Worm (Caenorhabditis elegans): ENCODE data around the gene W01B6.8.
A peak's percentile ranks its signal among the peaks of the same experiment; 100 is the strongest.

W01B6.8 gene

ce11 chrIV:10128906-10129386, 44.8 kb upstream of the W01B6.8 start, which contains the start of the genes gtbp-1 and K08F4.3 (continued):
- TF ChIP-seq hmg-11 (tag; optimal IDR thresholded peaks at IDR 0.05): no peak
- TF ChIP-seq fos-1 (tag; optimal IDR thresholded peaks at IDR 0.05): no peak
- TF ChIP-seq elt-3 (tag; optimal IDR thresholded peaks at IDR 0.05): peak in 1 of 3 experiments; percentile 12

ce11 chrIV:10128446-10128845, 44.3 kb upstream of the W01B6.8 start:
- TF ChIP-seq aly-2 (tag; optimal IDR thresholded peaks at IDR 0.05) (no peak), ztf-11 (tag; optimal IDR thresholded peaks at IDR 0.05) (no peak), unc-62 (GFP tag; optimal IDR thresholded peaks at IDR 0.05) (no peak), fos-1 (tag; optimal IDR thresholded peaks at IDR 0.05) (no peak), elt-2 (tag; optimal IDR thresholded peaks at IDR 0.05) (no peak), skn-1 (tag; optimal IDR thresholded peaks at IDR 0.05) (no peak), sea-2 (GFP tag; optimal IDR thresholded peaks at IDR 0.05) (no peak), lin-39 (tag; optimal IDR thresholded peaks at IDR 0.05) (no peak)

- TF ChIP-seq nhr-11 (tag; optimal IDR thresholded peaks at IDR 0.05): no peak
- TF ChIP-seq fkh-10 (GFP tag; optimal IDR thresholded peaks at IDR 0.05): no peak
- no peak for TF ChIP-seq elt-1 (tag; optimal IDR thresholded peaks at IDR 0.05)
- no peak for TF ChIP-seq egl-27 (tag; optimal IDR thresholded peaks at IDR 0.05)
- TF ChIP-seq elt-2 (tag; optimal IDR thresholded peaks at IDR 0.05): no peak
- TF ChIP-seq hmg-11 (tag; optimal IDR thresholded peaks at IDR 0.05): no peak
- no peak for TF ChIP-seq sea-2 (GFP tag; optimal IDR thresholded peaks at IDR 0.05)
- TF ChIP-seq snpc-4 (tag; optimal IDR thresholded peaks at IDR 0.05): no peak
- TF ChIP-seq lsy-12 (tag; optimal IDR thresholded peaks at IDR 0.05): no peak
- no peak for TF ChIP-seq eor-1 (tag; optimal IDR thresholded peaks at IDR 0.05)
- TF ChIP-seq R02D3.7 (tag; optimal IDR thresholded peaks at IDR 0.05): no peak
These were observed 42.4 kb upstream of the W01B6.8 start, which contains the start of gene ctf-18 for ce11 chrIV:10126544-10126943. TSS of gene ctf-18 (minus strand) at chrIV:10126644.

ce11 chrIV:10122205-10122604, 38.0 kb upstream of the W01B6.8 start, which contains the start of gene irld-21:
TSS of gene irld-21 (minus strand) at chrIV:10122305.
- TF ChIP-seq ceh-9 (tag; optimal IDR thresholded peaks at IDR 0.05) (no peak), lin-15B (tag; optimal IDR thresholded peaks at IDR 0.05) (no peak), egl-27 (tag; optimal IDR thresholded peaks at IDR 0.05) (no peak), fkh-2 (tag; optimal IDR thresholded peaks at IDR 0.05) (no peak), unc-39 (tag; optimal IDR thresholded peaks at IDR 0.05) (no peak), ztf-4 (tag; optimal IDR thresholded peaks at IDR 0.05) (no peak), R02D3.7 (tag; optimal IDR thresholded peaks at IDR 0.05) (no peak), skn-1 (tag; optimal IDR thresholded peaks at IDR 0.05) (no peak), pqm-1 (tag; optimal IDR thresholded peaks at IDR 0.05) (no peak), snpc-4 (tag; optimal IDR thresholded peaks at IDR 0.05) (no peak), nhr-67 (tag; optimal IDR thresholded peaks at IDR 0.05) (no peak), nfya-1 (tag; optimal IDR thresholded peaks at IDR 0.05; ENCODE audit: insufficient read depth) (no peak), ZK546.5 (tag; optimal IDR thresholded peaks at IDR 0.05) (no peak), ceh-82 (tag; optimal IDR thresholded peaks at IDR 0.05) (no peak)

ce11 chrIV:10116765-10117164, 32.6 kb upstream of the W01B6.8 start:
- no peak for TF ChIP-seq nhr-11 (tag; optimal IDR thresholded peaks at IDR 0.05)
- TF ChIP-seq daf-12 (tag; optimal IDR thresholded peaks at IDR 0.05): no peak
- TF ChIP-seq sea-2 (GFP tag; optimal IDR thresholded peaks at IDR 0.05): no peak

ce11 chrIV:10115142-10115541, 31.0 kb upstream of the W01B6.8 start, which contains the start of gene C04G2.10:
TSS of gene C04G2.10 (plus strand) at chrIV:10115442.
- TF ChIP-seq egl-27 (tag; optimal IDR thresholded peaks at IDR 0.05): no peak
- no peak for TF ChIP-seq daf-12 (tag; optimal IDR thresholded peaks at IDR 0.05)
- no peak for TF ChIP-seq pqm-1 (tag; optimal IDR thresholded peaks at IDR 0.05)
- no peak for TF ChIP-seq ceh-82 (tag; optimal IDR thresholded peaks at IDR 0.05)
- no peak for TF ChIP-seq fkh-10 (GFP tag; optimal IDR thresholded peaks at IDR 0.05)
- TF ChIP-seq elt-2 (tag; optimal IDR thresholded peaks at IDR 0.05): no peak
- TF ChIP-seq nhr-43 (tag; optimal IDR thresholded peaks at IDR 0.05; ENCODE audit: poor library complexity, severe bottlenecking): no peak
- TF ChIP-seq eor-1 (tag; optimal IDR thresholded peaks at IDR 0.05): no peak
- no peak for TF ChIP-seq fos-1 (tag; optimal IDR thresholded peaks at IDR 0.05)

Data from whole organism, L3 larva.